Worm (Caenorhabditis elegans) whole organism, late embryonic: ENCODE results near the gene nhr-206.
A peak's percentile ranks its signal among the peaks of the same experiment; 100 is the strongest.

Experiments
- C38D4.7 ChIP-seq: fragments of 200-800 bp; sonication (Bioruptor generic); optimal IDR thresholded peaks from 2 replicates; lab custom pipeline; 2018; ENCODE audit warnings: mild to moderate bottlenecking, missing genetic modification characterization, moderate library complexity, missing compliant biosample characterization
- K09A11.1 ChIP-seq: sonication (generic microtip); optimal IDR thresholded peaks from 2 replicates; lab custom pipeline; 2017; ENCODE audit warnings: antibody characterized with exemption, mild to moderate bottlenecking, missing genetic modification characterization, missing compliant biosample characterization; ENCODE audit not compliant: insufficient read depth
- Y22D7AL.16 ChIP-seq: sonication (generic microtip); optimal IDR thresholded peaks from 2 replicates; lab custom pipeline; 2016; ENCODE audit warnings: missing genetic modification characterization, missing compliant biosample characterization
- ahr-1 ChIP-seq: sonication (generic microtip); optimal IDR thresholded peaks from 2 replicates; lab custom pipeline; 2016; ENCODE audit warnings: missing genetic modification characterization, missing compliant biosample characterization
- ceh-24 ChIP-seq: sonication (generic microtip); optimal IDR thresholded peaks from 2 replicates; lab custom pipeline; 2016; ENCODE audit warnings: mild to moderate bottlenecking, missing genetic modification characterization, missing compliant biosample characterization
- ceh-31 ChIP-seq: sonication (generic microtip); optimal IDR thresholded peaks from 2 replicates; lab custom pipeline; 2016; ENCODE audit warnings: missing genetic modification characterization, missing compliant biosample characterization
- ceh-34 ChIP-seq: sonication (generic microtip); optimal IDR thresholded peaks from 2 replicates; lab custom pipeline; 2016; ENCODE audit warnings: mild to moderate bottlenecking, missing genetic modification characterization, missing compliant biosample characterization
- ceh-45 ChIP-seq: fragments of 200-800 bp; sonication (Bioruptor generic); IDR thresholded peaks from 2 replicates; pipeline ENCODE4 v1.3.6; 2022; ENCODE audit warnings: missing genetic modification reagents, missing genetic modification characterization, missing compliant biosample characterization
- ceh-48 ChIP-seq: sonication (generic microtip); optimal IDR thresholded peaks from 2 replicates; lab custom pipeline; 2016; ENCODE audit warnings: missing genetic modification characterization, inconsistent platforms, missing compliant biosample characterization
- ceh-6 ChIP-seq: fragments of 200-800 bp; sonication (Bioruptor generic); optimal IDR thresholded peaks from 2 replicates; lab custom pipeline; 2018; ENCODE audit warnings: mild to moderate bottlenecking, missing genetic modification characterization, missing compliant biosample characterization
- ets-4 ChIP-seq: sonication (generic microtip); optimal IDR thresholded peaks from 2 replicates; lab custom pipeline; 2016; ENCODE audit warnings: missing genetic modification characterization, missing compliant biosample characterization
- fax-1 ChIP-seq: sonication (generic microtip); optimal IDR thresholded peaks from 2 replicates; lab custom pipeline; 2016; ENCODE audit warnings: missing genotype, missing genetic modification characterization, missing compliant biosample characterization
- fkh-10 ChIP-seq: fragments of 150-350 bp; optimal IDR thresholded peaks from 2 replicates; lab custom pipeline; 2014; ENCODE audit warnings: missing biosample characterization, missing genetic modification reagents, missing genetic modification characterization
- fkh-6 ChIP-seq: sonication (generic microtip); optimal IDR thresholded peaks from 2 replicates; lab custom pipeline; 2016; ENCODE audit warnings: missing genetic modification characterization, missing compliant biosample characterization
- hlh-13 ChIP-seq: fragments of 200-800 bp; sonication (Bioruptor generic); optimal IDR thresholded peaks from 2 replicates; lab custom pipeline; 2018; ENCODE audit warnings: mild to moderate bottlenecking, missing genetic modification characterization, missing compliant biosample characterization
- hlh-30 ChIP-seq: sonication (generic microtip); optimal IDR thresholded peaks from 2 replicates; lab custom pipeline; 2017; ENCODE audit warnings: antibody characterized with exemption, missing genetic modification characterization, missing compliant biosample characterization; ENCODE audit not compliant: insufficient read depth
- hlh-6 ChIP-seq: sonication (generic microtip); optimal IDR thresholded peaks from 2 replicates; lab custom pipeline; 2016; ENCODE audit warnings: missing genotype, missing genetic modification characterization, missing compliant biosample characterization
- lim-6 ChIP-seq: sonication (generic microtip); optimal IDR thresholded peaks from 2 replicates; lab custom pipeline; 2016; ENCODE audit warnings: missing genetic modification characterization, missing compliant biosample characterization
- lin-11 ChIP-seq: fragments of 200-800 bp; sonication (Bioruptor generic); optimal IDR thresholded peaks from 2 replicates; lab custom pipeline; 2018; ENCODE audit warnings: mild to moderate bottlenecking, missing genetic modification characterization, missing compliant biosample characterization
- mec-3 ChIP-seq: sonication (generic microtip); optimal IDR thresholded peaks from 2 replicates; lab custom pipeline; 2016; ENCODE audit warnings: borderline replicate concordance, missing genetic modification characterization, missing compliant biosample characterization
- nhr-11 ChIP-seq: fragments of 150-350 bp; optimal IDR thresholded peaks from 2 replicates; lab custom pipeline; 2014; ENCODE audit warnings: missing biosample characterization, missing genetic modification characterization
- odd-2 ChIP-seq: sonication (generic microtip); optimal IDR thresholded peaks from 2 replicates; lab custom pipeline; 2017; ENCODE audit warnings: antibody characterized with exemption, mild to moderate bottlenecking, missing genetic modification characterization, missing compliant biosample characterization
- pat-9 ChIP-seq: fragments of 200-800 bp; sonication (Bioruptor generic); optimal IDR thresholded peaks from 2 replicates; lab custom pipeline; 2018; ENCODE audit warnings: mild to moderate bottlenecking, missing genetic modification characterization, moderate library complexity, missing compliant biosample characterization
- sdc-2 ChIP-seq: sonication (generic microtip); optimal IDR thresholded peaks from 2 replicates; lab custom pipeline; 2016; ENCODE audit warnings: missing genotype, missing genetic modification characterization, missing compliant biosample characterization
- sox-4 ChIP-seq: sonication (generic microtip); optimal IDR thresholded peaks from 2 replicates; lab custom pipeline; 2017; ENCODE audit warnings: mild to moderate bottlenecking, missing genetic modification characterization, inconsistent platforms, missing compliant biosample characterization
- tbx-2 ChIP-seq: sonication (generic microtip); optimal IDR thresholded peaks from 2 replicates; lab custom pipeline; 2016; ENCODE audit warnings: missing genetic modification characterization, missing compliant biosample characterization
- unc-3 ChIP-seq, 2 experiments: fragments of 200-800 bp in 1 of 2; sonication (Bioruptor generic) in 1 of 2; sonication (generic microtip) in 1 of 2; conservative IDR thresholded peaks in 1 of 2; optimal IDR thresholded peaks in 1 of 2; 2 replicates each; pipeline versions ENCODE4 v1.3.6 to Lab custom; 2016 to 2022; ENCODE audit warnings: missing compliant biosample characterization in 2 of 2, missing genetic modification characterization in 2 of 2, missing genetic modification reagents in 1 of 2
- unc-42 ChIP-seq: sonication (generic microtip); optimal IDR thresholded peaks from 2 replicates; lab custom pipeline; 2016; ENCODE audit warnings: missing genotype, missing genetic modification characterization, missing compliant biosample characterization
- unc-55 ChIP-seq: sonication (generic microtip); optimal IDR thresholded peaks from 2 replicates; lab custom pipeline; 2017; ENCODE audit warnings: missing biosample characterization, missing genetic modification reagents, missing genetic modification characterization

nhr-206 gene

ce11 chrV:12100794-12101343 is 9.1 kb downstream of the nhr-206 start, which contains the start of gene nhr-154:
Gene nhr-154, plus strand, starts transcription at chrV:12101293.
- no peak for TF ChIP-seq unc-55 (GFP tag; lab: Kevin White, UChicago)
- TF ChIP-seq, all 69 proteins: peak for 0

DNA sequence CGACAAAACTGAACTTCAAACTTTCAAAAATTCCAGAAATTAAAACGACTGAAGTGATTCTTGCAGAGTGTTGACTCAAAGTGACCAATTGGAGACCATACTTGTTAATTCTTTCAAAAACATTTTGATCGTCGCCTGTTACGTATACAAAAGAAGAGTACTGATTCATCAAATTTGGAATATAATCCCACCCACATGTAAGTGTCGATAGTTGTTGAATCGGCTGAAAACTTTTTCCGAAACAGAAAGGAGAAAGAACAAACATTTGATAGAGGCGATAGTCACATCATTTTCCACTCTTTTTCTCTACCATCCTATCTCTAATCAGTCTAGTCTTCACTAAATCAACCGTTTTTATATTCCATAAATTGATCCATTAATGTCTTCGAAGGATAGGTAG is 12.1 kb downstream of the nhr-206 start, which contains the start of gene nhr-153:
Gene nhr-153 (plus strand): TSS at position 301 of the 400 bp plus-strand sequence.
- TF ChIP-seq K09A11.1 (tag; lab: Kevin White, UChicago) (no peak), ceh-24 (tag; lab: Kevin White, UChicago) (no peak), fax-1 (tag; lab: Kevin White, UChicago) (no peak)

DNA sequence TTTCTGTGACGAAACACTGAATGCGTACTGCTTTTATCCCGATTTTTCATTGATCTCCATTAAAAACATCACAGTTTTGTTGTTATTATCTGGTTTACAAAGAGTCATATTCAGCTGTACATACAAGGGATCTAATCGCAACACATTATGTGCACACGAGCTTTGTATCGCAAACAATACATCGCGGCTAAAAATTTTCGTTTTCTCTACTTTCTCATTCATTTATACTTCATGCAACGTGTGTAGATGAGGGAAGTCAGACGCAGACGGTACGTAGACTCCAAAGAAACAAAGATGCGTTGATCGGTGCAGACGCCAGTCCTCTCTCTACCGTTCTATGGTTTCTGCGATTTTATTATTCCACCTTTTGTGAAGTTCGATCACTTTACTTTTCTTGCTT is 15.0 kb downstream of the nhr-206 start, which contains the start of gene nhr-136:
Gene nhr-136 (plus strand): TSS at position 301 of the 400 bp plus-strand sequence.
- TF ChIP-seq tbx-2 (tag; lab: Kevin White, UChicago) (no peak), ceh-34 (no peak), Y22D7AL.16 (no peak), fax-1 (tag; lab: Kevin White, UChicago) (no peak), lim-6 (tag; lab: Kevin White, UChicago) (no peak), lin-11 (tag; lab: Kevin White, UChicago) (no peak), sox-4 (no peak), C38D4.7 (GFP tag; lab: Kevin White, UChicago) (no peak), K09A11.1 (tag; lab: Kevin White, UChicago) (no peak), ahr-1 (tag; lab: Kevin White, UChicago) (no peak), unc-3 (GFP tag; conservative IDR thresholded peaks at IDR 0.05; lab: Robert Waterston, UW) (no peak), unc-3 (tag; optimal IDR thresholded peaks at IDR 0.05; lab: Kevin White, UChicago) (no peak), odd-2 (tag; lab: Kevin White, UChicago) (no peak), nhr-11 (tag; lab: Kevin White, UChicago) (no peak), fkh-10 (GFP tag; lab: Kevin White, UChicago) (no peak), hlh-6 (tag; lab: Kevin White, UChicago) (no peak), ets-4 (tag; lab: Kevin White, UChicago) (no peak), ceh-31 (tag; lab: Kevin White, UChicago) (no peak), ceh-6 (no peak), mec-3 (tag; lab: Kevin White, UChicago) (no peak), hlh-30 (tag; lab: Kevin White, UChicago) (no peak)

DNA sequence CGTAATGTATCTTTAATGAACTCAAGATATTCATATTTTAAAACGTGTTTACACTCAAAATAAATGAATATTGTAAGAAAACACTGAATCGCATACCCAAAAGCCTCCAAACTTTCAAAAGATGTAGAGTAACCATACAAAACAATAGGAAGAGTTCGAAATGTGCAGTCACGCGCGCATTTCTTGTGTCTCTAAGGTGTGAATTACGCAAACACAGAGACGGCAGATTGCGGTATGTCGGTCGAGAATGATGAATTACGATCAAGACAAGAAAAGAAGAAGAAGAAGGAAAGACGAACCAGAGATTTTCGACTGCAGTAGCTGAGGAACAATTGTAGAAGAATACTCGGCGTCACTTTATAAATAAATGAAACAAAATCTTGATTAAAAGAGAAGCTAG is 19.6 kb downstream of the nhr-206 start, which contains the start of gene lhpp-1:
Gene lhpp-1 (minus strand): TSS at position 354 of the 400 bp plus-strand sequence.
- TF ChIP-seq hlh-30 (tag; lab: Kevin White, UChicago) (peak; percentile 55), hlh-13 (no peak), ets-4 (tag; lab: Kevin White, UChicago) (no peak), lim-6 (tag; lab: Kevin White, UChicago) (no peak), unc-55 (GFP tag; lab: Kevin White, UChicago) (peak; percentile 33), mec-3 (tag; lab: Kevin White, UChicago) (no peak)

ce11 chrV:12113726-12114125 is 21.9 kb downstream of the nhr-206 start:
- no peak for TF ChIP-seq unc-42 (tag; lab: Kevin White, UChicago)
- TF ChIP-seq lim-6 (tag; lab: Kevin White, UChicago): no peak
- no peak for TF ChIP-seq ceh-45 (GFP tag; lab: Robert Waterston, UW)
- TF ChIP-seq, all 69 proteins: peak for 0

- no peak for TF ChIP-seq sdc-2 (tag; lab: Kevin White, UChicago)
- no peak for TF ChIP-seq ceh-48 (tag; lab: Kevin White, UChicago)
- no peak for TF ChIP-seq pat-9 (tag; lab: Kevin White, UChicago)
- no peak for TF ChIP-seq ets-4 (tag; lab: Kevin White, UChicago)
- no peak for TF ChIP-seq fkh-6 (tag; lab: Kevin White, UChicago)
These were observed 22.9 kb downstream of the nhr-206 start, which contains the start of gene spin-1 for ce11 chrV:12114693-12115092. Gene spin-1, plus strand, starts transcription at chrV:12114993.
